Worm (Caenorhabditis elegans): ENCODE measurements around the gene sru-25.
"Not testable (repeated sequence)": the region's sequence is repeated elsewhere in the genome, so short reads cannot be mapped to it uniquely, and the experiment has no call there.

ce11 chrV:658140-658539 lies 16.0 kb downstream of the sru-25 start:
- not testable (repeated sequence) for TF ChIP-seq nfya-1 (tag; optimal IDR thresholded peaks at IDR 0.05); unc-3 (tag; optimal IDR thresholded peaks at IDR 0.05); nhr-11 (tag; optimal IDR thresholded peaks at IDR 0.05); ztf-16 (tag; optimal IDR thresholded peaks at IDR 0.05); hlh-13 (GFP tag; optimal IDR thresholded peaks at IDR 0.05); ceh-24 (tag; optimal IDR thresholded peaks at IDR 0.05); fkh-6 (tag; optimal IDR thresholded peaks at IDR 0.05); pha-4 (tag; optimal IDR thresholded peaks at IDR 0.05); pax-1 (tag; optimal IDR thresholded peaks at IDR 0.05)
- TF ChIP-seq unc-3 (GFP tag; conservative IDR thresholded peaks at IDR 0.05), result 0 out of 2 replicates have a peak, but pooled peaks have one; percentile 49

All from whole organism, late embryonic.